Worm (Caenorhabditis elegans): ENCODE results near the gene acl-4.

Gene acl-4

DNA sequence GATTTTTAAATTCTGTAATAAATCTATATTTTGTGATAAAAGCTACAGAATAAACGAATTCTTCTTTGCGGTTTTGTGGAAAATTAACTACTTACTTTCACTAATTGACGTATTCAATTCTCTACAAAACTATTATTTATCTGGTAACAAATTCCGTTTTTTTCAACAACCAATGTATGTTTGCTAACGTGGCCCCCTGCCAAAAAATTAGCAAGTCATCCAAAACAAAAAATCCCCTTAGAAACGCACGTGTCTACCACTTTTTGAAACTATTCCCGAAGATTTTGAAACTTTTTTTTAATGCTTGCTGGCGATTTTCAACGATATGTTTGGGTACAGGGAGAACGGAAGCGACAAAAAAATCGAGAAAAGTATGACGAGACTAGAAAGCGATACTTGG lies 14.7 kb upstream of the acl-4 start, which contains the start of gene F49H12.2:
Gene F49H12.2, plus strand, starts transcription at position 301 of the 400 bp plus-strand sequence.
- TF ChIP-seq nhr-76 (tag; optimal IDR thresholded peaks at IDR 0.05): no peak
- TF ChIP-seq ceh-39 (tag; optimal IDR thresholded peaks at IDR 0.05): no peak
- TF ChIP-seq ham-2 (GFP tag; optimal IDR thresholded peaks at IDR 0.05): no peak
- TF ChIP-seq sem-2 (GFP tag; optimal IDR thresholded peaks at IDR 0.05): no peak
- no peak for TF ChIP-seq nhr-237 (tag; optimal IDR thresholded peaks at IDR 0.05)
- no peak for TF ChIP-seq hlh-1 (tag; optimal IDR thresholded peaks at IDR 0.05)
- TF ChIP-seq mep-1 (tag; optimal IDR thresholded peaks at IDR 0.05): no peak
- TF ChIP-seq ztf-11 (tag; optimal IDR thresholded peaks at IDR 0.05): no peak
- TF ChIP-seq drap-1 (GFP tag; optimal IDR thresholded peaks at IDR 0.05): no peak
- no peak for TF ChIP-seq tbx-8 (GFP tag; optimal IDR thresholded peaks at IDR 0.05)
- TF ChIP-seq lsy-2 (tag; optimal IDR thresholded peaks at IDR 0.05): no peak
- TF ChIP-seq lin-13 (tag; optimal IDR thresholded peaks at IDR 0.05): no peak
- TF ChIP-seq mab-5 (tag; optimal IDR thresholded peaks at IDR 0.05): no peak
- no peak for TF ChIP-seq cnd-1 (tag; optimal IDR thresholded peaks at IDR 0.05)
- TF ChIP-seq unc-62 (GFP tag; optimal IDR thresholded peaks at IDR 0.05): no peak
- no peak for TF ChIP-seq sptf-1 (tag; optimal IDR thresholded peaks at IDR 0.05)
- TF ChIP-seq pha-4 (tag; optimal IDR thresholded peaks at IDR 0.05): no peak
- TF ChIP-seq ceh-83 (GFP tag; optimal IDR thresholded peaks at IDR 0.05): no peak
- TF ChIP-seq mls-2 (tag; optimal IDR thresholded peaks at IDR 0.05): no peak

DNA sequence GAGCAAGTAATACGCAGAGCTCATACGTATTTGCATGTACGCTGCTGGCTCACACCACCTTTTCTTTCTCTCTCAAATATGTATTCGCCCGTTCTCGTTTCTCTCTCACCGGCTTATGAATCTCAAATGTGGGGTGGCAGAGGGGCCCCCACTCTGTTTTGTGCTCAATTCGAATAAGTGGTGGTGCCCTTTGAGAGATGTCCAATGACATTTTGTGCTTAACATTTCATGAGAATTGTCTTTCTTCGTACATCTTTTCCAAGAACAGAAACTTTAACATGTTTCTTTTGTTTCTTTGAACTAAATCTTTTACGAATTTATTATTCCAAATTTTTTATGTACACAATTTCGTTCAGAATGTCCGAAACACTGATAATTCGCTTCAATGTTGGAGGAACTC lies 13.8 kb upstream of the acl-4 start, which contains the start of gene F49H12.3:
Gene F49H12.3, plus strand, starts transcription at position 357 of the 400 bp plus-strand sequence.
- TF ChIP-seq lsy-2 (tag; optimal IDR thresholded peaks at IDR 0.05): peak; percentile 48
- TF ChIP-seq lin-32 (GFP tag; optimal IDR thresholded peaks at IDR 0.05): no peak

DNA sequence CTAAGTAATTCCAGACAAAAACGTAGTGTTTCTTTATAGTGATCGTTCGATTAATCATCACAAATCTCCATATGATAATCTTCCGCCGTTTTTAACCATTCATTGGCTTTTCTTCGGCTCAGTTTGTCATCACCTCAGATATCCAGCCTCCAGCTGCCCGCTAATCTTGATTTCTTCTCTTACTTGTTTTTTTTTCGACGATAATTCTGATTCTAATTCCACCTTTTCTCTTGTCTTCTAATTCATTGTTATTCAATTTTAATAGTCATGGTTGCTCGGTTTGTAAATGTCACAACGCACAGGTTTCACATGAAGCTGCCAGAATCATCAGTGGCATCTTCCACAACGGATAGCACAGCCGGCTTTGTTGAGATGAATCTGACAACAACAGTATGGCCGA lies 9.3 kb upstream of the acl-4 start, which contains the start of gene F49H12.4:
Gene F49H12.4, plus strand, starts transcription at position 301 of the 400 bp plus-strand sequence.
- TF ChIP-seq zip-8 (tag; optimal IDR thresholded peaks at IDR 0.05) (no peak), bed-3 (GFP tag; optimal IDR thresholded peaks at IDR 0.05) (no peak), ham-2 (GFP tag; optimal IDR thresholded peaks at IDR 0.05) (no peak), snpc-4 (tag; optimal IDR thresholded peaks at IDR 0.05) (no peak), mep-1 (tag; optimal IDR thresholded peaks at IDR 0.05) (no peak), mab-5 (tag; optimal IDR thresholded peaks at IDR 0.05) (no peak), nhr-2 (tag; optimal IDR thresholded peaks at IDR 0.05) (no peak), nhr-12 (tag; optimal IDR thresholded peaks at IDR 0.05) (no peak), lin-32 (GFP tag; optimal IDR thresholded peaks at IDR 0.05) (no peak), ceh-43 (GFP tag; optimal IDR thresholded peaks at IDR 0.05) (no peak), lsy-2 (tag; optimal IDR thresholded peaks at IDR 0.05) (no peak), ztf-11 (tag; optimal IDR thresholded peaks at IDR 0.05) (no peak), blmp-1 (tag; optimal IDR thresholded peaks at IDR 0.05) (no peak), M03D4.4 (tag; optimal IDR thresholded peaks at IDR 0.05) (no peak), nhr-76 (tag; optimal IDR thresholded peaks at IDR 0.05) (no peak), unc-39 (tag; optimal IDR thresholded peaks at IDR 0.05) (no peak), ces-1 (GFP tag; optimal IDR thresholded peaks at IDR 0.05) (no peak)

DNA sequence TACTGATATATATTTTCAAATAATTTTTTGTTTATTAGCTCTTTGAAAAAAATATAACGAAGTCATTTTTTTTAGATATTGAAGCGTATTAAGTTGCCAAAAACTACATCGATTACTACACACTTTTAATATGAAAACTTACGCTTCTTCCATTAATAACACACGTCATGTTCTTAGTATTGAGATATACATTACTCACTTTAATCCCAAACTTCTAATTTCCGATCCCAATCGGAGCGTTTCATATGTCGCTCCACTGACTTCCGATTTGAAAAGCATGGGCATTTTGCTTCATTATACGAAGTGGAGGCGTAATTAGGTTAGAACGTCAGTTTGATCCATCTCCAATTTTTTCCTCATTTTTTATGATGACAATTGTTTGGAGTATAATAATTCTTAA lies 8.6 kb upstream of the acl-4 start:
- no peak for TF ChIP-seq lin-32 (GFP tag; optimal IDR thresholded peaks at IDR 0.05)
- no peak for TF ChIP-seq nhr-12 (tag; optimal IDR thresholded peaks at IDR 0.05)
- TF ChIP-seq M03D4.4 (tag; optimal IDR thresholded peaks at IDR 0.05): no peak

DNA sequence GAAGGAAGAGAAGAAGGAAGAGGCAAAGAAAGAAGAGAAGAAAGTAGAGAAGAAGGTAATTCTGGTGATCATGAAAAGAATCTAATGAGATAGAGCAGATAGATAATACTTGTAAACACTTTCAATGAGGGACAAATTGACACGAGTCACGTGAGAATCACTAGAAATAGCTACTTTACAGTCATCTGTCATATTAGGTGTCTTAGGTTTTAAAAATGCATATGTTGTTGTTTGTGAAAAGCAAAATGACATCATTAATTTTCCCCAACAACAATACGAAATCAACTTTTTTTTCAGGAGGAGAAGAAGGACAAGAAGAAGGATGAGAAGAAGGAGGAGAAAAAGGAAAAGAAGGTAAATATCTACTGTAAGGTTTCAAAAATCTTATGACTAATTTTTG lies 4.9 kb upstream of the acl-4 start:
- TF ChIP-seq sptf-1 (tag; optimal IDR thresholded peaks at IDR 0.05): no peak
- no peak for TF ChIP-seq mab-5 (tag; optimal IDR thresholded peaks at IDR 0.05)
- TF ChIP-seq nhr-2 (tag; optimal IDR thresholded peaks at IDR 0.05): no peak
- TF ChIP-seq unc-39 (tag; optimal IDR thresholded peaks at IDR 0.05): no peak

DNA sequence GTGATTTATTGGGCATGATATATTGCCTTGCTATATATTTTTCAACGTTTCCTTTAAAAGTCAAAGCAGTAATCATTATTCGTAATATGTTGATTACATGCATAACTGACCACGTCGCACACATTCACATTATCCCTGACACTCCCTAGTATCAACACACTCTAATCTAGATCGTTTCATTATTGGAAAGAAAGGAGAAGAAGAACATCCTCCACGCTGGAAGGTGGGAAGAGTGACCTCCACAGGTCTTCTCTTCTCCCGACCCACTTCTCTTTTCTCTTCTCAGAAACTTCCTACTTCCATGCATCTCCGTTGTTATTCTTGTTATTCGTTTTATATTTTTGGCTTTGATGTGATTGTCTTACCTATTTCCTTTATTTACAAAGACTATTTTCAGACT lies 3.8 kb upstream of the acl-4 start, which contains the start of gene txdc-12.2:
Gene txdc-12.2, plus strand, starts transcription at position 396 of the 400 bp plus-strand sequence.
- no peak for TF ChIP-seq elt-3 (tag; optimal IDR thresholded peaks at IDR 0.05)
- no peak for TF ChIP-seq drap-1 (GFP tag; optimal IDR thresholded peaks at IDR 0.05)
- no peak for TF ChIP-seq snpc-4 (tag; optimal IDR thresholded peaks at IDR 0.05)
- no peak for TF ChIP-seq sptf-1 (tag; optimal IDR thresholded peaks at IDR 0.05)
- TF ChIP-seq hlh-1 (tag; optimal IDR thresholded peaks at IDR 0.05): no peak
- no peak for TF ChIP-seq nhr-12 (tag; optimal IDR thresholded peaks at IDR 0.05)
- no peak for TF ChIP-seq nhr-28 (tag; optimal IDR thresholded peaks at IDR 0.05)
- TF ChIP-seq zip-8 (tag; optimal IDR thresholded peaks at IDR 0.05): no peak
- TF ChIP-seq bed-3 (GFP tag; optimal IDR thresholded peaks at IDR 0.05): no peak
- no peak for TF ChIP-seq mab-5 (tag; optimal IDR thresholded peaks at IDR 0.05)
- no peak for TF ChIP-seq lsy-2 (tag; optimal IDR thresholded peaks at IDR 0.05)
- no peak for TF ChIP-seq ces-1 (GFP tag; optimal IDR thresholded peaks at IDR 0.05)
- TF ChIP-seq sem-2 (GFP tag; optimal IDR thresholded peaks at IDR 0.05): no peak
- TF ChIP-seq mep-1 (tag; optimal IDR thresholded peaks at IDR 0.05): no peak
- TF ChIP-seq M03D4.4 (tag; optimal IDR thresholded peaks at IDR 0.05): no peak
- TF ChIP-seq lin-13 (tag; optimal IDR thresholded peaks at IDR 0.05): no peak
